Worm (Caenorhabditis elegans) whole organism, L3 larva: ENCODE measurements around the gene xbx-9.

ENCODE experiments used
- R02D3.7 ChIP-seq: fragments of 150-350 bp; optimal IDR thresholded peaks from 2 replicates; lab custom pipeline; 2014; ENCODE audit warnings: missing biosample characterization, missing genetic modification characterization
- ZK546.5 ChIP-seq: sonication (generic microtip); optimal IDR thresholded peaks from 2 replicates; lab custom pipeline; 2017; ENCODE audit warnings: missing biosample characterization, missing genetic modification characterization
- ceh-16 ChIP-seq: sonication (generic microtip); optimal IDR thresholded peaks from 2 replicates; lab custom pipeline; 2017; ENCODE audit warnings: missing biosample characterization, missing genetic modification characterization
- ceh-28 ChIP-seq: fragments of 150-350 bp; optimal IDR thresholded peaks from 2 replicates; lab custom pipeline; 2014; ENCODE audit warnings: missing biosample characterization, missing genetic modification reagents, missing genetic modification characterization
- ceh-82 ChIP-seq: fragments of 150-350 bp; optimal IDR thresholded peaks from 2 replicates; lab custom pipeline; 2014; ENCODE audit warnings: missing biosample characterization, missing genetic modification characterization
- ceh-9 ChIP-seq: sonication (generic microtip); optimal IDR thresholded peaks from 2 replicates; lab custom pipeline; 2018; ENCODE audit warnings: missing biosample characterization, missing genetic modification characterization
- daf-12 ChIP-seq: fragments of 150-350 bp; optimal IDR thresholded peaks from 2 replicates; lab custom pipeline; 2014; ENCODE audit warnings: missing biosample characterization, missing genetic modification reagents, missing genetic modification characterization
- egl-27 ChIP-seq: sonication (generic microtip); optimal IDR thresholded peaks from 4 replicates; lab custom pipeline; 2017; ENCODE audit warnings: missing biosample characterization, missing genetic modification reagents, missing genetic modification characterization
- egl-5 ChIP-seq: fragments of 150-350 bp; optimal IDR thresholded peaks from 2 replicates; lab custom pipeline; 2017; ENCODE audit warnings: missing biosample characterization, missing genetic modification reagents, missing genetic modification characterization, inconsistent platforms
- elt-1 ChIP-seq: fragments of 150-350 bp; optimal IDR thresholded peaks from 2 replicates; lab custom pipeline; 2014; ENCODE audit warnings: missing biosample characterization, missing genetic modification characterization
- elt-2 ChIP-seq: sonication (generic microtip); optimal IDR thresholded peaks from 2 replicates; lab custom pipeline; 2016; ENCODE audit warnings: missing genetic modification reagents, mild to moderate bottlenecking, missing genetic modification characterization, missing compliant biosample characterization
- elt-3 ChIP-seq, 3 experiments: fragments of 150-350 bp in 1 of 3; sonication (generic microtip) in 2 of 3; optimal IDR thresholded peaks; 2 replicates in 2 of 3; 4 replicates in 1 of 3; lab custom pipeline; 2014 to 2017; ENCODE audit warnings: missing biosample characterization in 3 of 3, missing genetic modification characterization in 3 of 3
- eor-1 ChIP-seq, 2 experiments: fragments of 150-350 bp; optimal IDR thresholded peaks; 2 replicates each; lab custom pipeline; 2014 to 2018; ENCODE audit warnings: missing biosample characterization in 2 of 2, missing genetic modification characterization in 2 of 2
- fkh-10 ChIP-seq: sonication (generic microtip); optimal IDR thresholded peaks from 2 replicates; lab custom pipeline; 2017; ENCODE audit warnings: missing biosample characterization, missing genetic modification reagents, missing genetic modification characterization
- fos-1 ChIP-seq: fragments of 150-350 bp; optimal IDR thresholded peaks from 2 replicates; lab custom pipeline; 2014; ENCODE audit warnings: missing biosample characterization, missing genetic modification characterization
- hmg-11 ChIP-seq: sonication (generic microtip); optimal IDR thresholded peaks from 2 replicates; lab custom pipeline; 2016; ENCODE audit warnings: missing genetic modification characterization, missing compliant biosample characterization
- jun-1 ChIP-seq: fragments of 150-350 bp; optimal IDR thresholded peaks from 2 replicates; lab custom pipeline; 2014; ENCODE audit warnings: missing biosample characterization, missing genetic modification reagents, missing genetic modification characterization
- lin-15B ChIP-seq: fragments of 150-350 bp; optimal IDR thresholded peaks from 2 replicates; lab custom pipeline; 2014; ENCODE audit warnings: missing biosample characterization, missing genetic modification characterization
- lin-39 ChIP-seq: fragments of 150-350 bp; optimal IDR thresholded peaks from 2 replicates; lab custom pipeline; 2018; ENCODE audit warnings: missing biosample characterization, missing genetic modification reagents, missing genetic modification characterization
- lsy-12 ChIP-seq: sonication (generic microtip); optimal IDR thresholded peaks from 2 replicates; lab custom pipeline; 2016; ENCODE audit warnings: mild to moderate bottlenecking, missing genetic modification characterization, missing compliant biosample characterization
- mdl-1 ChIP-seq: fragments of 150-350 bp; optimal IDR thresholded peaks from 2 replicates; lab custom pipeline; 2014; ENCODE audit warnings: missing biosample characterization, missing genetic modification characterization
- nfya-1 ChIP-seq: sonication (generic microtip); optimal IDR thresholded peaks from 2 replicates; lab custom pipeline; 2017; ENCODE audit warnings: missing genetic modification characterization, mild to moderate bottlenecking, missing compliant biosample characterization, antibody characterized with exemption, moderate library complexity; ENCODE audit not compliant: insufficient read depth
- nhr-11 ChIP-seq: fragments of 150-350 bp; optimal IDR thresholded peaks from 2 replicates; lab custom pipeline; 2014; ENCODE audit warnings: missing biosample characterization, missing genetic modification characterization
- nhr-12 ChIP-seq: fragments of 150-350 bp; optimal IDR thresholded peaks from 2 replicates; lab custom pipeline; 2014; ENCODE audit warnings: missing biosample characterization, missing genetic modification characterization
- nhr-23 ChIP-seq: fragments of 150-350 bp; optimal IDR thresholded peaks from 2 replicates; lab custom pipeline; 2014; ENCODE audit warnings: missing biosample characterization, missing genetic modification reagents, missing genetic modification characterization
- nhr-28 ChIP-seq: fragments of 150-350 bp; optimal IDR thresholded peaks from 2 replicates; lab custom pipeline; 2014; ENCODE audit warnings: missing biosample characterization, missing genetic modification characterization
- nhr-43 ChIP-seq: sonication (generic microtip); optimal IDR thresholded peaks from 2 replicates; lab custom pipeline; 2016; ENCODE audit warnings: mild to moderate bottlenecking, missing genetic modification characterization, missing compliant biosample characterization; ENCODE audit not compliant: poor library complexity, severe bottlenecking
- nhr-67 ChIP-seq: fragments of 150-350 bp; optimal IDR thresholded peaks from 2 replicates; lab custom pipeline; 2014; ENCODE audit warnings: missing biosample characterization, missing genetic modification characterization
- nhr-76 ChIP-seq: fragments of 150-350 bp; sonication (generic microtip); optimal IDR thresholded peaks from 5 replicates; lab custom pipeline; 2014; ENCODE audit warnings: missing biosample characterization, missing genetic modification characterization
- nhr-77 ChIP-seq: fragments of 150-350 bp; optimal IDR thresholded peaks from 2 replicates; lab custom pipeline; 2014; ENCODE audit warnings: missing biosample characterization, missing genetic modification characterization
- pha-4 ChIP-seq: fragments of 150-350 bp; optimal IDR thresholded peaks from 2 replicates; lab custom pipeline; 2014; ENCODE audit warnings: missing biosample characterization, missing genetic modification reagents, missing genetic modification characterization
- pqm-1 ChIP-seq: fragments of 150-350 bp; optimal IDR thresholded peaks from 2 replicates; lab custom pipeline; 2017; ENCODE audit warnings: missing biosample characterization, missing genetic modification characterization, inconsistent platforms
- sea-2 ChIP-seq: fragments of 150-350 bp; sonication (generic microtip); optimal IDR thresholded peaks from 4 replicates; lab custom pipeline; 2014; ENCODE audit warnings: missing biosample characterization, missing genetic modification reagents, missing genetic modification characterization
- snpc-4 ChIP-seq: fragments of 150-350 bp; optimal IDR thresholded peaks from 2 replicates; lab custom pipeline; 2014; ENCODE audit warnings: missing biosample characterization, missing genetic modification characterization
- unc-39 ChIP-seq: sonication (generic microtip); optimal IDR thresholded peaks from 4 replicates; lab custom pipeline; 2017; ENCODE audit warnings: missing biosample characterization, missing genetic modification characterization
- zag-1 ChIP-seq: fragments of 150-350 bp; optimal IDR thresholded peaks from 2 replicates; lab custom pipeline; 2014; ENCODE audit warnings: missing biosample characterization, missing genetic modification characterization
- ztf-4 ChIP-seq: fragments of 150-350 bp; optimal IDR thresholded peaks from 2 replicates; lab custom pipeline; 2014; ENCODE audit warnings: missing biosample characterization, missing genetic modification characterization

xbx-9 gene

ce11 chrV:12754839-12755238 lies 20.8 kb downstream of the xbx-9 start, which contains the start of gene gpa-13:
TSS of gene gpa-13 (minus strand) at chrV:12754939.
- no peak for TF ChIP-seq pha-4 (tag; lab: Kevin White, UChicago)
- TF ChIP-seq egl-27 (tag; lab: Kevin White, UChicago) = no peak
- TF ChIP-seq unc-39 (tag; lab: Kevin White, UChicago) = no peak
- TF ChIP-seq ceh-28 (tag; lab: Kevin White, UChicago) = no peak
- TF ChIP-seq daf-12 (tag; lab: Kevin White, UChicago) = no peak
- no peak for TF ChIP-seq pqm-1 (tag; lab: Kevin White, UChicago)
- TF ChIP-seq mdl-1 = no peak
- no peak for TF ChIP-seq nhr-28 (tag; lab: Kevin White, UChicago)
- TF ChIP-seq fkh-10 (GFP tag; lab: Kevin White, UChicago) = no peak
- no peak for TF ChIP-seq nhr-76
- no peak for TF ChIP-seq hmg-11 (tag; lab: Kevin White, UChicago)
- TF ChIP-seq, all 47 proteins: peak for 0

DNA sequence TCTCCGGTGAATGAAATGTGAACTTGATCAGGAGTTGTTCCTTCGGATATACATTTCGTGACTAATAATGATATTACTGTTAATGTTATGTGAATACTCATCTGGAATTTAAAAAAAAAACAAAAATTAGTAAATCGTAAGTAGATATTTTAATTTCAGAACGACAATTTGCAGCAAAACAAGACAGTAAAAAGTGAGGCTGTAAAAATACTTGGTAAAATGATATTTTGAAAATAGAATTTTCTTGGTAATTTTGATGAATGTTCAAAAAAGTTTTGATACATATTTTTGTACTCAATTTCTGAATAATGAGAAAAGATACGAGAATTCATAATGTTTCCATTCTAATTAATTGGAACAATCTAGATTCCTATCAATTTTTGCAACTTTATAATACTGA lies 25.7 kb downstream of the xbx-9 start, which contains the start of gene papl-1:
Gene papl-1 (minus strand): TSS at position 101 of the 400 bp plus-strand sequence.
- TF ChIP-seq daf-12 (tag; lab: Kevin White, UChicago) (no peak), nhr-77 (tag; lab: Kevin White, UChicago) (no peak), zag-1 (tag; lab: Kevin White, UChicago) (no peak), elt-1 (tag; lab: Kevin White, UChicago) (no peak), fkh-10 (GFP tag; lab: Kevin White, UChicago) (no peak), egl-5 (tag; lab: Kevin White, UChicago) (no peak), ceh-16 (tag; lab: Kevin White, UChicago) (no peak), sea-2 (GFP tag; lab: Kevin White, UChicago) (no peak), ZK546.5 (tag; lab: Kevin White, UChicago) (no peak), unc-39 (tag; lab: Kevin White, UChicago) (no peak), jun-1 (tag; lab: Kevin White, UChicago) (no peak), lin-39 (tag; lab: Kevin White, UChicago) (no peak), elt-2 (tag; lab: Kevin White, UChicago) (no peak), elt-3 (tag; optimal IDR thresholded peaks at IDR 0.05; lab: Kevin White, UChicago) (no peak), ceh-9 (tag; lab: Kevin White, UChicago) (no peak), R02D3.7 (tag; lab: Kevin White, UChicago) (no peak), egl-27 (tag; lab: Kevin White, UChicago) (no peak), nhr-11 (tag; lab: Kevin White, UChicago) (no peak)

DNA sequence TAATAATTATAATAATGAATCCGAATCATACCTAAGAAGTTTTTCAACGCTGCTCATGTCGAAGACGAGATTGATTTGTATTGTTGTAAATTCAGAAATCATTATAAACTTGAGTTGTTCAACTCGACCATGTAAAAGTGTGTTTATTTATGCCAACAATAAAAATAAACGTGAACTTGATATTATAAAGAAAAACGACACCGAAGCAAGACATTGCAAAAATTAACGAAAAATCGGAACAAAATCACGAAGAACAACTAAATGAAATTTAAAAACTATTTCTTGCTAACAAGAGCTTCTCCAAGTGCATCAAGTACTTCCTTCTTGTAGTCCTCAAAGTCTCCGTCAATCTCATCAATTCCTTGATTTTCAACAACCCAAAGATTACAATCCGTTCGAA lies 26.9 kb downstream of the xbx-9 start, which contains the start of gene F18E2.15:
Gene F18E2.15 (minus strand): TSS at position 101 of the 400 bp plus-strand sequence.
- TF ChIP-seq unc-39 (tag; lab: Kevin White, UChicago) (no peak), zag-1 (tag; lab: Kevin White, UChicago) (no peak), nhr-12 (tag; lab: Kevin White, UChicago) (no peak), nhr-43 (no peak), mdl-1 (no peak), elt-3 (tag; optimal IDR thresholded peaks at IDR 0.05; lab: Kevin White, UChicago) (no peak), nhr-28 (tag; lab: Kevin White, UChicago) (no peak), pqm-1 (tag; lab: Kevin White, UChicago) (no peak), nhr-11 (tag; lab: Kevin White, UChicago) (no peak), ceh-28 (tag; lab: Kevin White, UChicago) (no peak), egl-27 (tag; lab: Kevin White, UChicago) (no peak), daf-12 (tag; lab: Kevin White, UChicago) (no peak), snpc-4 (tag; lab: Kevin White, UChicago) (no peak), ztf-4 (tag; lab: Kevin White, UChicago) (no peak), nfya-1 (tag; lab: Kevin White, UChicago) (no peak), lsy-12 (tag; lab: Kevin White, UChicago) (no peak), ceh-82 (tag; lab: Kevin White, UChicago) (no peak), elt-2 (tag; lab: Kevin White, UChicago) (no peak)

DNA sequence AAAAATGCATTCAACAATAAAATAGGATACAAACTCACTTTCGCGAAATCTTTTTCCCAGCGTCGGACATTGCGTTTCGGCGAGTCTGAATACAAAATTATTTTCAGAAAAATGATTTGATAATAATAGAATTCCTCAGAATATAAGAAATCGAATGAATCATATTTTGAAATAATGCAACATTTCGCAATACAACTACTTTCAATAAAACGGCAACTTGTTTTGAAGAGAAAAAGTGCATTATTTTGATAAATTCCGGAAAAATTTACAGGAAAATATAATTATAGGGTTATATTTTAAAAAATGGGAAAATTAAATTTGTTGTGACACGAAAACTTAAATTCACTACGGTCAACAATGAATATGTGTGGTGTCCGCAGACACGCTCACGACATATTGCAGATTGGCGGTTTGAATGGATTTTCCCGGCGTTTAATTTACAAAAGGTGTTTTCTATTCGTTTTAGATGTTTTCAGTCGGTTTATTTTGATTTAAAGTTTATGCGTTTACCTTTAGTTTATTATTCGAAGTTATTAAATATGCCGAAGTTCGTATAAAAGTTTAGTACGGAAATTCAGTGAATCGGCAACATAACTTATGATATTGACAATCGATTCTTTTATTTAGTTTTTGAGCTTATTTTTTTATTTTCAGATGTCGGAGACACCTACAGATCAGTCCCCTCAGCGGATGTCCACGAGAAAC lies 29.4 kb downstream of the xbx-9 start, which contains the start of the genes abcf-1 and scc-3:
Gene abcf-1 (minus strand): TSS at position 85 of the 705 bp plus-strand sequence.
Gene scc-3 (plus strand): TSS at position 655 of the 705 bp plus-strand sequence.
- TF ChIP-seq nhr-76 = no peak
- TF ChIP-seq fos-1 (tag; lab: Kevin White, UChicago) = no peak
- no peak for TF ChIP-seq ceh-16 (tag; lab: Kevin White, UChicago)
- TF ChIP-seq nhr-67 (tag; lab: Kevin White, UChicago) = no peak
- TF ChIP-seq egl-5 (tag; lab: Kevin White, UChicago) = no peak
- no peak for TF ChIP-seq nhr-23 (tag; lab: Kevin White, UChicago)
- TF ChIP-seq ZK546.5 (tag; lab: Kevin White, UChicago) = no peak
- no peak for TF ChIP-seq elt-3 (tag; optimal IDR thresholded peaks at IDR 0.05; lab: Kevin White, UChicago)
- TF ChIP-seq nfya-1 (tag; lab: Kevin White, UChicago) = peak; percentile 78
- TF ChIP-seq zag-1 (tag; lab: Kevin White, UChicago) = no peak
- no peak for TF ChIP-seq ztf-4 (tag; lab: Kevin White, UChicago)
- no peak for TF ChIP-seq R02D3.7 (tag; lab: Kevin White, UChicago)
- no peak for TF ChIP-seq eor-1 (tag; optimal IDR thresholded peaks at IDR 0.05; lab: Kevin White, UChicago)
- TF ChIP-seq egl-27 (tag; lab: Kevin White, UChicago) = no peak
- TF ChIP-seq pqm-1 (tag; lab: Kevin White, UChicago) = peak; percentile 2
- no peak for TF ChIP-seq elt-2 (tag; lab: Kevin White, UChicago)
- peak; percentile 22 for TF ChIP-seq lin-15B
- TF ChIP-seq pha-4 (tag; lab: Kevin White, UChicago) = peak; percentile 80
- TF ChIP-seq, all 47 proteins: peak for 4
